Worm (Caenorhabditis elegans) whole organism, L3 larva: ENCODE results near the gene sup-10.

Experiments used
- R02D3.7 ChIP-seq: fragments of 150-350 bp; optimal IDR thresholded peaks from 2 replicates; lab custom pipeline; 2014; ENCODE audit warnings: missing biosample characterization, missing genetic modification characterization
- aly-2 ChIP-seq: fragments of 150-350 bp; optimal IDR thresholded peaks from 2 replicates; lab custom pipeline; 2014; ENCODE audit warnings: missing biosample characterization, missing genetic modification characterization
- ama-1 ChIP-seq: fragments of 150-350 bp; optimal IDR thresholded peaks from 2 replicates; lab custom pipeline; 2018
- ceh-16 ChIP-seq: sonication (generic microtip); optimal IDR thresholded peaks from 2 replicates; lab custom pipeline; 2017; ENCODE audit warnings: missing biosample characterization, missing genetic modification characterization
- ceh-9 ChIP-seq: sonication (generic microtip); optimal IDR thresholded peaks from 2 replicates; lab custom pipeline; 2018; ENCODE audit warnings: missing biosample characterization, missing genetic modification characterization
- egl-5 ChIP-seq: fragments of 150-350 bp; optimal IDR thresholded peaks from 2 replicates; lab custom pipeline; 2017; ENCODE audit warnings: missing biosample characterization, missing genetic modification reagents, missing genetic modification characterization, inconsistent platforms
- elt-1 ChIP-seq: fragments of 150-350 bp; optimal IDR thresholded peaks from 2 replicates; lab custom pipeline; 2014; ENCODE audit warnings: missing biosample characterization, missing genetic modification characterization
- elt-2 ChIP-seq: sonication (generic microtip); optimal IDR thresholded peaks from 2 replicates; lab custom pipeline; 2016; ENCODE audit warnings: missing genetic modification reagents, mild to moderate bottlenecking, missing genetic modification characterization, missing compliant biosample characterization
- fkh-10 ChIP-seq: sonication (generic microtip); optimal IDR thresholded peaks from 2 replicates; lab custom pipeline; 2017; ENCODE audit warnings: missing biosample characterization, missing genetic modification reagents, missing genetic modification characterization
- fos-1 ChIP-seq: fragments of 150-350 bp; optimal IDR thresholded peaks from 2 replicates; lab custom pipeline; 2014; ENCODE audit warnings: missing biosample characterization, missing genetic modification characterization
- hmg-11 ChIP-seq: sonication (generic microtip); optimal IDR thresholded peaks from 2 replicates; lab custom pipeline; 2016; ENCODE audit warnings: missing genetic modification characterization, missing compliant biosample characterization
- lin-15B ChIP-seq: fragments of 150-350 bp; optimal IDR thresholded peaks from 2 replicates; lab custom pipeline; 2014; ENCODE audit warnings: missing biosample characterization, missing genetic modification characterization
- lin-39 ChIP-seq: fragments of 150-350 bp; optimal IDR thresholded peaks from 2 replicates; lab custom pipeline; 2018; ENCODE audit warnings: missing biosample characterization, missing genetic modification reagents, missing genetic modification characterization
- lsy-12 ChIP-seq: sonication (generic microtip); optimal IDR thresholded peaks from 2 replicates; lab custom pipeline; 2016; ENCODE audit warnings: mild to moderate bottlenecking, missing genetic modification characterization, missing compliant biosample characterization
- mml-1 ChIP-seq: fragments of 150-350 bp; sonication (generic microtip); optimal IDR thresholded peaks from 3 replicates; lab custom pipeline; 2014; ENCODE audit warnings: missing biosample characterization, missing genetic modification characterization
- nfya-1 ChIP-seq: sonication (generic microtip); optimal IDR thresholded peaks from 2 replicates; lab custom pipeline; 2017; ENCODE audit warnings: missing genetic modification characterization, mild to moderate bottlenecking, missing compliant biosample characterization, antibody characterized with exemption, moderate library complexity; ENCODE audit not compliant: insufficient read depth
- nhr-23 ChIP-seq: fragments of 150-350 bp; optimal IDR thresholded peaks from 2 replicates; lab custom pipeline; 2014; ENCODE audit warnings: missing biosample characterization, missing genetic modification reagents, missing genetic modification characterization
- nhr-237 ChIP-seq: fragments of 150-350 bp; optimal IDR thresholded peaks from 2 replicates; lab custom pipeline; 2014; ENCODE audit warnings: missing biosample characterization, missing genetic modification characterization
- nhr-25 ChIP-seq: sonication (generic microtip); optimal IDR thresholded peaks from 2 replicates; lab custom pipeline; 2017; ENCODE audit warnings: missing biosample characterization, missing genetic modification characterization
- nhr-43 ChIP-seq: sonication (generic microtip); optimal IDR thresholded peaks from 2 replicates; lab custom pipeline; 2016; ENCODE audit warnings: mild to moderate bottlenecking, missing genetic modification characterization, missing compliant biosample characterization; ENCODE audit not compliant: poor library complexity, severe bottlenecking
- nhr-67 ChIP-seq: fragments of 150-350 bp; optimal IDR thresholded peaks from 2 replicates; lab custom pipeline; 2014; ENCODE audit warnings: missing biosample characterization, missing genetic modification characterization
- nhr-77 ChIP-seq: fragments of 150-350 bp; optimal IDR thresholded peaks from 2 replicates; lab custom pipeline; 2014; ENCODE audit warnings: missing biosample characterization, missing genetic modification characterization
- pha-4 ChIP-seq: fragments of 150-350 bp; optimal IDR thresholded peaks from 2 replicates; lab custom pipeline; 2014; ENCODE audit warnings: missing biosample characterization, missing genetic modification reagents, missing genetic modification characterization
- pqm-1 ChIP-seq: fragments of 150-350 bp; optimal IDR thresholded peaks from 2 replicates; lab custom pipeline; 2017; ENCODE audit warnings: missing biosample characterization, missing genetic modification characterization, inconsistent platforms
- sea-2 ChIP-seq: fragments of 150-350 bp; sonication (generic microtip); optimal IDR thresholded peaks from 4 replicates; lab custom pipeline; 2014; ENCODE audit warnings: missing biosample characterization, missing genetic modification reagents, missing genetic modification characterization
- skn-1 ChIP-seq: fragments of 150-350 bp; optimal IDR thresholded peaks from 2 replicates; lab custom pipeline; 2014; ENCODE audit warnings: missing biosample characterization, missing genetic modification characterization
- snpc-4 ChIP-seq: fragments of 150-350 bp; optimal IDR thresholded peaks from 2 replicates; lab custom pipeline; 2014; ENCODE audit warnings: missing biosample characterization, missing genetic modification characterization
- tbx-2 ChIP-seq: sonication (generic microtip); optimal IDR thresholded peaks from 2 replicates; lab custom pipeline; 2016; ENCODE audit warnings: mild to moderate bottlenecking, missing genetic modification characterization, missing compliant biosample characterization
- unc-39 ChIP-seq: sonication (generic microtip); optimal IDR thresholded peaks from 4 replicates; lab custom pipeline; 2017; ENCODE audit warnings: missing biosample characterization, missing genetic modification characterization
- unc-62 ChIP-seq: fragments of 150-350 bp; sonication (generic microtip); optimal IDR thresholded peaks from 4 replicates; lab custom pipeline; 2014; ENCODE audit warnings: missing biosample characterization, missing genetic modification reagents, missing genetic modification characterization
- zag-1 ChIP-seq: fragments of 150-350 bp; optimal IDR thresholded peaks from 2 replicates; lab custom pipeline; 2014; ENCODE audit warnings: missing biosample characterization, missing genetic modification characterization

sup-10 gene

ce11 chrX:17518293-17518692 is 9.9 kb upstream of the sup-10 start:
- peak; percentile 49 for TF ChIP-seq fkh-10
- TF ChIP-seq skn-1 (tag; lab: Kevin White, UChicago), result no peak

- TF ChIP-seq egl-5 (no peak), nfya-1 (peak; percentile 61), tbx-2 (tag; lab: Kevin White, UChicago) (peak; percentile 6), sea-2 (GFP tag; lab: Kevin White, UChicago) (no peak), mml-1 (tag; lab: Kevin White, UChicago) (no peak), fkh-10 (peak; percentile 62), hmg-11 (tag; lab: Kevin White, UChicago) (peak; percentile 62), snpc-4 (tag; lab: Kevin White, UChicago) (peak; percentile 19), lin-39 (tag; lab: Kevin White, UChicago) (peak; percentile 78)
These were observed 8.7 kb upstream of the sup-10 start for ce11 chrX:17519476-17519875.

- no peak for TF ChIP-seq R02D3.7
- no peak for TF ChIP-seq unc-62 (GFP tag; lab: Kevin White, UChicago)
- no peak for TF ChIP-seq unc-39 (tag; lab: Kevin White, UChicago)
- no peak for TF ChIP-seq pqm-1 (tag; lab: Kevin White, UChicago)
- no peak for TF ChIP-seq ama-1 (lab: Kevin White, UChicago)
- no peak for TF ChIP-seq nhr-237 (tag; lab: Kevin White, UChicago)
- no peak for TF ChIP-seq mml-1 (tag; lab: Kevin White, UChicago)
- TF ChIP-seq pha-4 (tag; lab: Kevin White, UChicago), result no peak
- TF ChIP-seq nhr-25 (tag; lab: Kevin White, UChicago), result no peak
- TF ChIP-seq nhr-67, result no peak
- no peak for TF ChIP-seq snpc-4 (tag; lab: Kevin White, UChicago)
- no peak for TF ChIP-seq lin-15B (tag; lab: Kevin White, UChicago)
- TF ChIP-seq lsy-12 (tag; lab: Kevin White, UChicago), result no peak
- no peak for TF ChIP-seq nhr-43 (tag; lab: Kevin White, UChicago)
- TF ChIP-seq aly-2 (tag; lab: Kevin White, UChicago), result no peak
- TF ChIP-seq ceh-16 (tag; lab: Kevin White, UChicago), result no peak
These were observed 6.7 kb upstream of the sup-10 start for ce11 chrX:17521425-17521824.

- TF ChIP-seq ceh-16 (tag; lab: Kevin White, UChicago) (no peak), lsy-12 (tag; lab: Kevin White, UChicago) (no peak), ceh-9 (tag; lab: Kevin White, UChicago) (no peak), sea-2 (GFP tag; lab: Kevin White, UChicago) (no peak), nhr-25 (tag; lab: Kevin White, UChicago) (no peak), R02D3.7 (no peak), nhr-77 (tag; lab: Kevin White, UChicago) (no peak), snpc-4 (tag; lab: Kevin White, UChicago) (no peak), mml-1 (tag; lab: Kevin White, UChicago) (no peak), unc-62 (GFP tag; lab: Kevin White, UChicago) (no peak), pha-4 (tag; lab: Kevin White, UChicago) (no peak), aly-2 (tag; lab: Kevin White, UChicago) (no peak), fos-1 (no peak), nhr-23 (no peak)
- TF ChIP-seq, all 47 proteins: peak for 0
These were observed 767 bp upstream of the sup-10 start for ce11 chrX:17527377-17527776.

- TF ChIP-seq snpc-4 (tag; lab: Kevin White, UChicago) (no peak), elt-2 (peak; percentile 66), pha-4 (tag; lab: Kevin White, UChicago) (peak; percentile 28), nfya-1 (peak; percentile 7), fkh-10 (no peak), pqm-1 (tag; lab: Kevin White, UChicago) (peak; percentile 28)
These were observed 5.9 kb downstream of the sup-10 start, which contains the start of gene F31A3.3 for ce11 chrX:17534014-17534465. TSS of gene F31A3.3 (minus strand) at chrX:17534064.

- no peak for TF ChIP-seq zag-1 (tag; lab: Kevin White, UChicago)
- peak; percentile 87 for TF ChIP-seq elt-1
- TF ChIP-seq lin-39 (tag; lab: Kevin White, UChicago), result peak; percentile 30
- TF ChIP-seq, all 47 proteins: peak for 2
These were observed 6.7 kb downstream of the sup-10 start for ce11 chrX:17534877-17535276.
